Worm (Caenorhabditis elegans): ENCODE data around the gene sph-1.
A peak's percentile ranks its signal among the peaks of the same experiment; 100 is the strongest.

The sph-1 gene

ce11 chrIV:8151721-8152120 is 18.4 kb upstream of the sph-1 start:
- TF ChIP-seq klf-2 (GFP tag; conservative IDR thresholded peaks at IDR 0.05) (no peak), ref-1 (GFP tag; conservative IDR thresholded peaks at IDR 0.05) (no peak), ztf-29 (GFP tag; IDR thresholded peaks at IDR 0.05) (no peak), tab-1 (GFP tag; IDR thresholded peaks at IDR 0.05) (no peak), ztf-23 (GFP tag; IDR thresholded peaks at IDR 0.05) (no peak), flt-1 (GFP tag; IDR thresholded peaks at IDR 0.05) (no peak), med-1 (GFP tag; optimal IDR thresholded peaks at IDR 0.05; ENCODE audit: insufficient read depth) (no peak), T22C8.4 (GFP tag; IDR thresholded peaks at IDR 0.05) (no peak), cog-1 (tag; optimal IDR thresholded peaks at IDR 0.05) (no peak)

- TF ChIP-seq flt-1 (GFP tag; IDR thresholded peaks at IDR 0.05): no peak
- no peak for TF ChIP-seq ztf-23 (GFP tag; IDR thresholded peaks at IDR 0.05)
- no peak for TF ChIP-seq klf-2 (GFP tag; conservative IDR thresholded peaks at IDR 0.05)
- TF ChIP-seq T22C8.4 (GFP tag; IDR thresholded peaks at IDR 0.05): no peak
- no peak for TF ChIP-seq ref-1 (GFP tag; conservative IDR thresholded peaks at IDR 0.05)
Observed at ce11 chrIV:8148494-8148893, 15.1 kb upstream of the sph-1 start, which contains the start of gene pmk-1. Gene pmk-1, plus strand, starts transcription at chrIV:8148794.

- TF ChIP-seq T22C8.4 (GFP tag; IDR thresholded peaks at IDR 0.05) (no peak), flt-1 (GFP tag; IDR thresholded peaks at IDR 0.05) (no peak), med-1 (GFP tag; optimal IDR thresholded peaks at IDR 0.05; ENCODE audit: insufficient read depth) (no peak), klf-2 (GFP tag; conservative IDR thresholded peaks at IDR 0.05) (no peak), ztf-23 (GFP tag; IDR thresholded peaks at IDR 0.05) (no peak), tab-1 (GFP tag; IDR thresholded peaks at IDR 0.05) (no peak), ref-1 (GFP tag; conservative IDR thresholded peaks at IDR 0.05) (no peak), cog-1 (tag; optimal IDR thresholded peaks at IDR 0.05) (no peak), ztf-29 (GFP tag; IDR thresholded peaks at IDR 0.05) (no peak)
Observed at ce11 chrIV:8146283-8146682, 12.9 kb upstream of the sph-1 start.

- TF ChIP-seq ztf-23 (GFP tag; IDR thresholded peaks at IDR 0.05) (no peak), ztf-29 (GFP tag; IDR thresholded peaks at IDR 0.05) (no peak), klf-2 (GFP tag; conservative IDR thresholded peaks at IDR 0.05) (no peak), T22C8.4 (GFP tag; IDR thresholded peaks at IDR 0.05) (no peak), cog-1 (tag; optimal IDR thresholded peaks at IDR 0.05) (no peak), med-1 (GFP tag; optimal IDR thresholded peaks at IDR 0.05; ENCODE audit: insufficient read depth) (no peak), ref-1 (GFP tag; conservative IDR thresholded peaks at IDR 0.05) (no peak), flt-1 (GFP tag; IDR thresholded peaks at IDR 0.05) (no peak), tab-1 (GFP tag; IDR thresholded peaks at IDR 0.05) (no peak)
Observed at ce11 chrIV:8144341-8144740, 11.0 kb upstream of the sph-1 start.

ce11 chrIV:8142735-8143550 is 9.6 kb upstream of the sph-1 start, which contains the start of gene pmk-2:
Gene pmk-2, plus strand, starts transcription at chrIV:8143500.
- TF ChIP-seq T22C8.4 (GFP tag; IDR thresholded peaks at IDR 0.05): no peak
- no peak for TF ChIP-seq flt-1 (GFP tag; IDR thresholded peaks at IDR 0.05)
- TF ChIP-seq ztf-23 (GFP tag; IDR thresholded peaks at IDR 0.05): no peak
- TF ChIP-seq tab-1 (GFP tag; IDR thresholded peaks at IDR 0.05): no peak
- TF ChIP-seq ztf-29 (GFP tag; IDR thresholded peaks at IDR 0.05): no peak
- TF ChIP-seq cog-1 (tag; optimal IDR thresholded peaks at IDR 0.05): no peak
- no peak for TF ChIP-seq klf-2 (GFP tag; conservative IDR thresholded peaks at IDR 0.05)
- TF ChIP-seq med-1 (GFP tag; optimal IDR thresholded peaks at IDR 0.05; ENCODE audit: insufficient read depth): no peak
- no peak for TF ChIP-seq ref-1 (GFP tag; conservative IDR thresholded peaks at IDR 0.05)

- TF ChIP-seq tab-1 (GFP tag; IDR thresholded peaks at IDR 0.05) (no peak), cog-1 (tag; optimal IDR thresholded peaks at IDR 0.05) (no peak), ztf-23 (GFP tag; IDR thresholded peaks at IDR 0.05) (no peak), flt-1 (GFP tag; IDR thresholded peaks at IDR 0.05) (no peak), med-1 (GFP tag; optimal IDR thresholded peaks at IDR 0.05; ENCODE audit: insufficient read depth) (no peak), klf-2 (GFP tag; conservative IDR thresholded peaks at IDR 0.05) (no peak), ztf-29 (GFP tag; IDR thresholded peaks at IDR 0.05) (no peak)
Observed at ce11 chrIV:8138984-8139383, 5.6 kb upstream of the sph-1 start, which contains the start of gene pmk-3. Gene pmk-3, plus strand, starts transcription at chrIV:8139219.

- no peak for TF ChIP-seq tab-1 (GFP tag; IDR thresholded peaks at IDR 0.05)
- TF ChIP-seq cog-1 (tag; optimal IDR thresholded peaks at IDR 0.05): no peak
- TF ChIP-seq T22C8.4 (GFP tag; IDR thresholded peaks at IDR 0.05): no peak
- no peak for TF ChIP-seq klf-2 (GFP tag; conservative IDR thresholded peaks at IDR 0.05)
- no peak for TF ChIP-seq ref-1 (GFP tag; conservative IDR thresholded peaks at IDR 0.05)
- no peak for TF ChIP-seq med-1 (GFP tag; optimal IDR thresholded peaks at IDR 0.05; ENCODE audit: insufficient read depth)
- no peak for TF ChIP-seq flt-1 (GFP tag; IDR thresholded peaks at IDR 0.05)
- no peak for TF ChIP-seq ztf-23 (GFP tag; IDR thresholded peaks at IDR 0.05)
- no peak for TF ChIP-seq ztf-29 (GFP tag; IDR thresholded peaks at IDR 0.05)
Observed at ce11 chrIV:8136548-8136947, 3.2 kb upstream of the sph-1 start.

- TF ChIP-seq flt-1 (GFP tag; IDR thresholded peaks at IDR 0.05) (no peak), ref-1 (GFP tag; conservative IDR thresholded peaks at IDR 0.05) (no peak), ztf-23 (GFP tag; IDR thresholded peaks at IDR 0.05) (0 out of 2 replicates have a peak, but pooled peaks have one; percentile 31), cog-1 (tag; optimal IDR thresholded peaks at IDR 0.05) (no peak), tab-1 (GFP tag; IDR thresholded peaks at IDR 0.05) (0 out of 2 replicates have a peak, but pooled peaks have one; percentile 16), T22C8.4 (GFP tag; IDR thresholded peaks at IDR 0.05) (no peak)
Observed at ce11 chrIV:8136005-8136512, 2.7 kb upstream of the sph-1 start, which contains the start of the genes isp-1 and islo-1. Gene isp-1, minus strand, starts transcription at chrIV:8136055. Gene islo-1, plus strand, starts transcription at chrIV:8136389.

ce11 chrIV:8130131-8130611 is 3.2 kb downstream of the sph-1 start, which contains the start of the genes ndub-11 and moc-3:
Gene ndub-11, minus strand, starts transcription at chrIV:8130231.
Gene moc-3, plus strand, starts transcription at chrIV:8130561.
- TF ChIP-seq tab-1 (GFP tag; IDR thresholded peaks at IDR 0.05): no peak
- TF ChIP-seq T22C8.4 (GFP tag; IDR thresholded peaks at IDR 0.05): no peak
- TF ChIP-seq cog-1 (tag; optimal IDR thresholded peaks at IDR 0.05): no peak
- no peak for TF ChIP-seq ztf-29 (GFP tag; IDR thresholded peaks at IDR 0.05)
- no peak for TF ChIP-seq klf-2 (GFP tag; conservative IDR thresholded peaks at IDR 0.05)
- no peak for TF ChIP-seq ztf-23 (GFP tag; IDR thresholded peaks at IDR 0.05)
- TF ChIP-seq med-1 (GFP tag; optimal IDR thresholded peaks at IDR 0.05; ENCODE audit: insufficient read depth): no peak
- TF ChIP-seq flt-1 (GFP tag; IDR thresholded peaks at IDR 0.05): no peak
- no peak for TF ChIP-seq ref-1 (GFP tag; conservative IDR thresholded peaks at IDR 0.05)
